Fruit fly (Drosophila melanogaster) whole organism, prepupa: ENCODE measurements around the gene mus301.

ENCODE experiments used
- Blimp-1 ChIP-seq: fragments of 200-800 bp; sonication (Bioruptor generic); optimal IDR thresholded peaks from 3 replicates; lab custom pipeline; 2017; ENCODE audit warnings: missing biosample characterization, missing genetic modification characterization, mild to moderate bottlenecking, moderate library complexity, missing genetic modification reagents
- CG10631 ChIP-seq: fragments of 200-800 bp; sonication (Bioruptor generic); optimal IDR thresholded peaks from 2 replicates; lab custom pipeline; 2016; ENCODE audit warnings: missing biosample characterization, missing genetic modification characterization
- CG11294 ChIP-seq: fragments of 200-800 bp; sonication (Bioruptor generic); IDR thresholded peaks from 2 replicates; pipeline ENCODE4 v1.3.6; 2022; ENCODE audit warnings: missing biosample characterization, missing genetic modification characterization
- CG15336 ChIP-seq: fragments of 200-800 bp; sonication (Bioruptor generic); IDR thresholded peaks from 2 replicates; pipeline ENCODE4 v1.3.6; 2022; ENCODE audit warnings: missing biosample characterization, missing genetic modification characterization
- CG1621 ChIP-seq: fragments of 200-800 bp; sonication (Bioruptor generic); optimal IDR thresholded peaks from 3 replicates; lab custom pipeline; 2018; ENCODE audit warnings: missing biosample characterization, mild to moderate bottlenecking, missing genetic modification characterization
- CG31627 ChIP-seq: fragments of 200-800 bp; sonication (Bioruptor generic); optimal IDR thresholded peaks from 3 replicates; lab custom pipeline; 2016; ENCODE audit warnings: missing biosample characterization, missing genetic modification characterization
- CG32006 ChIP-seq: fragments of 200-800 bp; sonication (Bioruptor generic); optimal IDR thresholded peaks from 3 replicates; lab custom pipeline; 2017; ENCODE audit warnings: missing biosample characterization, mild to moderate bottlenecking, missing genetic modification characterization
- CG3919 ChIP-seq: fragments of 200-800 bp; sonication (Bioruptor generic); optimal IDR thresholded peaks from 3 replicates; lab custom pipeline; 2016; ENCODE audit warnings: missing biosample characterization, missing genetic modification characterization
- CG6163 ChIP-seq: fragments of 200-800 bp; sonication (Bioruptor generic); IDR thresholded peaks from 3 replicates; pipeline ENCODE4 v1.3.6; 2022; ENCODE audit warnings: missing biosample characterization, missing genetic modification characterization
- CG6276 ChIP-seq: fragments of 200-800 bp; sonication (Bioruptor generic); optimal IDR thresholded peaks from 2 replicates; lab custom pipeline; 2017; ENCODE audit warnings: missing biosample characterization, mild to moderate bottlenecking, missing genetic modification characterization
- CG6792 ChIP-seq: fragments of 200-800 bp; sonication (Bioruptor generic); optimal IDR thresholded peaks from 3 replicates; lab custom pipeline; 2016; ENCODE audit warnings: missing biosample characterization, missing genetic modification characterization
- CG6808 ChIP-seq: fragments of 200-800 bp; sonication (Bioruptor generic); optimal IDR thresholded peaks from 3 replicates; lab custom pipeline; 2017; ENCODE audit warnings: missing biosample characterization, missing genetic modification characterization, mild to moderate bottlenecking, moderate library complexity, missing genetic modification reagents
- CG7368 ChIP-seq: fragments of 200-800 bp; sonication (Bioruptor generic); optimal IDR thresholded peaks from 3 replicates; lab custom pipeline; 2016; ENCODE audit warnings: missing biosample characterization, missing genetic modification characterization
- CG8119 ChIP-seq: fragments of 200-800 bp; sonication (Bioruptor generic); IDR thresholded peaks from 3 replicates; pipeline ENCODE4 v1.3.6; 2022; ENCODE audit warnings: missing biosample characterization, missing genetic modification characterization
- CG8319 ChIP-seq: fragments of 200-800 bp; sonication (Bioruptor generic); optimal IDR thresholded peaks from 3 replicates; lab custom pipeline; 2016; ENCODE audit warnings: missing biosample characterization, missing genetic modification characterization
- Eip75B ChIP-seq: fragments of 200-800 bp; sonication (Bioruptor generic); optimal IDR thresholded peaks from 3 replicates; lab custom pipeline; 2016; ENCODE audit warnings: missing biosample characterization, missing genetic modification characterization
- Eip93F ChIP-seq: fragments of 200-800 bp; sonication (Bioruptor generic); optimal IDR thresholded peaks from 2 replicates; lab custom pipeline; 2016; ENCODE audit warnings: missing biosample characterization, mild to moderate bottlenecking, missing genetic modification characterization
- Ets96B ChIP-seq: fragments of 200-800 bp; optimal IDR thresholded peaks from 2 replicates; lab custom pipeline; 2019; ENCODE audit warnings: missing biosample characterization, mild to moderate bottlenecking, missing genetic modification characterization, moderate library complexity
- Gug ChIP-seq: fragments of 200-800 bp; sonication (Bioruptor generic); IDR thresholded peaks from 2 replicates; pipeline ENCODE4 v1.3.6; 2022; ENCODE audit warnings: missing biosample characterization, missing genetic modification characterization
- Hr39 ChIP-seq: fragments of 200-800 bp; sonication (Bioruptor generic); optimal IDR thresholded peaks from 2 replicates; lab custom pipeline; 2016; ENCODE audit warnings: missing biosample characterization, missing genetic modification characterization
- Lpt ChIP-seq: fragments of 200-800 bp; sonication (Bioruptor generic); optimal IDR thresholded peaks from 3 replicates; lab custom pipeline; 2016; ENCODE audit warnings: missing biosample characterization, missing genetic modification characterization
- OdsH ChIP-seq: fragments of 200-800 bp; sonication (Bioruptor generic); optimal IDR thresholded peaks from 3 replicates; lab custom pipeline; 2016; ENCODE audit warnings: missing biosample characterization, missing genetic modification characterization
- Smox ChIP-seq: fragments of 200-800 bp; sonication (Bioruptor generic); optimal IDR thresholded peaks from 3 replicates; lab custom pipeline; 2016; ENCODE audit warnings: missing biosample characterization, missing genetic modification characterization
- Sox15 ChIP-seq: fragments of 200-800 bp; sonication (Bioruptor generic); optimal IDR thresholded peaks from 3 replicates; lab custom pipeline; 2016; ENCODE audit warnings: missing biosample characterization, missing genetic modification characterization
- cyc ChIP-seq: fragments of 200-800 bp; sonication (Bioruptor generic); optimal IDR thresholded peaks from 3 replicates; lab custom pipeline; 2016; ENCODE audit warnings: missing biosample characterization, missing genetic modification characterization
- dac ChIP-seq: fragments of 200-800 bp; sonication (Bioruptor generic); optimal IDR thresholded peaks from 2 replicates; lab custom pipeline; 2017; ENCODE audit warnings: missing biosample characterization, mild to moderate bottlenecking, missing genetic modification characterization
- dsx ChIP-seq: fragments of 200-800 bp; optimal IDR thresholded peaks from 3 replicates; lab custom pipeline; 2019; ENCODE audit warnings: missing biosample characterization, mild to moderate bottlenecking, missing genetic modification characterization, moderate library complexity; ENCODE audit not compliant: poor library complexity, severe bottlenecking
- eg ChIP-seq: fragments of 200-800 bp; sonication (Bioruptor generic); IDR thresholded peaks from 3 replicates; pipeline ENCODE4 v1.3.6; 2022; ENCODE audit warnings: missing biosample characterization, missing genetic modification characterization
- esn ChIP-seq: fragments of 200-800 bp; sonication (Bioruptor generic); optimal IDR thresholded peaks from 2 replicates; lab custom pipeline; 2016; ENCODE audit warnings: missing biosample characterization, mild to moderate bottlenecking, missing genetic modification characterization, moderate library complexity
- fd59A ChIP-seq: fragments of 200-800 bp; sonication (Bioruptor generic); optimal IDR thresholded peaks from 2 replicates; lab custom pipeline; 2017; ENCODE audit warnings: missing biosample characterization, mild to moderate bottlenecking, missing genetic modification characterization, missing genetic modification reagents
- fkh ChIP-seq: fragments of 200-800 bp; sonication (Bioruptor generic); optimal IDR thresholded peaks from 3 replicates; lab custom pipeline; 2017; ENCODE audit warnings: missing biosample characterization, mild to moderate bottlenecking, missing genetic modification characterization, moderate library complexity
- salr ChIP-seq, 2 experiments: fragments of 200-800 bp; sonication (Bioruptor generic); optimal IDR thresholded peaks; 3 replicates each; lab custom pipeline; 2016 to 2018; ENCODE audit warnings: missing biosample characterization in 2 of 2, missing genetic modification characterization in 2 of 2, mild to moderate bottlenecking in 1 of 2
- topi ChIP-seq: fragments of 200-800 bp; sonication (Bioruptor generic); optimal IDR thresholded peaks from 3 replicates; lab custom pipeline; 2016; ENCODE audit warnings: missing biosample characterization, missing genetic modification characterization
- vri ChIP-seq: fragments of 200-800 bp; sonication (Bioruptor generic); optimal IDR thresholded peaks from 3 replicates; lab custom pipeline; 2016; ENCODE audit warnings: missing biosample characterization, mild to moderate bottlenecking, missing genetic modification characterization

mus301 gene

DNA sequence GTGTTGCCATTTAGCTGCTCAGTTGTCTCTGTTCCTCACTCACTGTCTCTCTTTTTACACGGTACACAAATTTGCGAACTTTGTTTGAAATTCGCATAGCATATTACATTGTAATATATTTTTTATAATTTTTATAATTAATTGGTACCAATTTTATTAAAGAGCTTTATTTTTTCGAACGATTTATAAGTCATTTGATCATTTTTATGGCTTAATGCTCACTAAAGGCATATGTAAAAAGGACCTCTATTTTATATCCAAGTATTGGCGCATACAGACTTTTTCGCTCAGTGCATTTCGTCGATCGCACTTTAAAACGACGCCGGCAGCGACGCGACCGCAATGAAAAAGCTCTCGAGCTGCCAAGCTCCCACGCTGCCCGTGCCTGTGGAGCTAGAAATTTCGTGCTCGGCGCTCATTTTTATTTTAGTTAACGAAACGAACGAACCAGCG, 41.5 kb upstream of the mus301 start (continued):
- TF ChIP-seq CG1621 (tag; lab: Kevin White, UChicago): peak; percentile 76
- peak; percentile 90 for TF ChIP-seq Ets96B (tag; lab: Kevin White, UChicago)
- TF ChIP-seq Eip93F (GFP tag; lab: Kevin White, UChicago): peak; percentile 74
- peak; percentile 95 for TF ChIP-seq eg (GFP tag; lab: Robert Waterston, UW)
- peak; percentile 97 for TF ChIP-seq Lpt (GFP tag; lab: Kevin White, UChicago)
- peak; percentile 97 for TF ChIP-seq CG15336 (GFP tag; lab: Robert Waterston, UW)
- peak; percentile 91 for TF ChIP-seq dac
- peak; percentile 99 for TF ChIP-seq CG32006 (GFP tag; lab: Kevin White, UChicago)

DNA sequence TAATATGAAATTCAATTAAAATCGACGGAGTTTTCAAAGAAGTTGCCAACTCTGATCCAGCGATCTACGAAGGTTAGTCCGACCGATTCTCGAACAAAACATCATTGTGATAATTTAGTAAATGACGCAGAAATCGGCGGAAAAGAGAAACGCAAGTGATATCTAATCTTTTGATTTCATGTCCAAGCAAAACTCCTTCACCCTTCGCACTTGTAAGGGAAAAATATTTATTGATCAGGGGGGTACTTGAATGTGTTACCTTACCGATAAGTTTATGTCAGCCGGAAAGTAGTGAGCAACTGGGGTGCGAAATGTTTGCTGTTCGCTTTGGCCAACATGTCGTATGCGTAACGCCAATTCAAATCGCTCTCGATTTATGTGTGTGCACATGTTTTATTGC, 40.5 kb upstream of the mus301 start:
- TF ChIP-seq Hr39 (GFP tag; lab: Kevin White, UChicago) (no peak), CG11294 (GFP tag; lab: Robert Waterston, UW) (no peak), cyc (GFP tag; lab: Kevin White, UChicago) (no peak), vri (GFP tag; lab: Kevin White, UChicago) (peak; percentile 30)
- TF ChIP-seq, all 60 proteins: peak for 1

DNA sequence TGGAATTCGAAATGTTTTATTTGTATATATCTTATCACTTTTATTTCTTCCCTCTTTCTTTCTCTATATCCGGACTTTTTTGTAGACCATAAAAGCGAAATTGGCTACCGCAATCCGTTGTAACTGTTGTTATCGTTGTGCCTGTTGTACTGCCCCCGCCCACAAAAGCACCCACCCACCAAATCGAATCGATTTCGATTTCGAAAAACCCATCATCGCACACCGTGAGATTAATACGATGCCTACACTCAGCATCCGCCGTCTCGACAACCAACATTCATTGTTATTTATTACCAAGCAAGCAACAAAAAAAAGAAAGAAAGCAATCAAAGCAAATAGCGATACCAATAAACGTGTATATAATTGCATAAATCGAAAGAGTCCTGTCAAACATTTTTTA, 29.4 kb upstream of the mus301 start:
- TF ChIP-seq CG6163 (GFP tag; lab: Robert Waterston, UW) (0 out of 3 replicates have a peak, but pooled peaks have one; percentile 13), Eip93F (GFP tag; lab: Kevin White, UChicago) (no peak), fkh (no peak), topi (GFP tag; lab: Kevin White, UChicago) (no peak), CG10631 (no peak), CG6808 (no peak), Eip75B (no peak)
- TF ChIP-seq, all 60 proteins: peak for 1

DNA sequence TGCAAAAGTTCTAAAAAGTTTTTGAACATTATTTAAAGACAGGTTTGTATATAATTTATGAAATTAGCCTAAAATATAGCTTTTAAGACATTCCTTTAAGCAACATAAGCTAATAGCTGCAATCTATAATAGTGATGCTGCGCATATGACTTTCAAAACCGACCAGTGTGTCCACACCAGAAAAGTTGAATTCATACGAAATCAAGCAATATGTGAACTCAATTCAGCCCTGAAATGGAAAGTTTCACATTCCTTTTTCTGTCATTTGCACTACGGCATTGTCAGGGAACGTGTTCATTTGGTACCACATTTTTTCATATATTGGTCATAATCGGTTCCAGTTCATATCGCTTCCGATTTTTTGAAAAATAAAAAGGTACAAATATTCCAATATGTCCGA, 28.7 kb upstream of the mus301 start, which contains the start of gene fan:
TSS of gene fan (plus strand) at position 247 of the 400 bp plus-strand sequence.
- TF ChIP-seq fd59A (GFP tag; lab: Kevin White, UChicago) (no peak), Gug (GFP tag; lab: Robert Waterston, UW) (no peak), CG8119 (GFP tag; lab: Robert Waterston, UW) (no peak), Eip75B (no peak), Sox15 (no peak), CG8319 (no peak), CG6792 (GFP tag; lab: Kevin White, UChicago) (no peak), OdsH (GFP tag; lab: Kevin White, UChicago) (no peak), CG7368 (GFP tag; lab: Kevin White, UChicago) (no peak), CG3919 (GFP tag; lab: Kevin White, UChicago) (no peak), salr (GFP tag; optimal IDR thresholded peaks at IDR 0.05; lab: Kevin White, UChicago) (no peak), CG6163 (GFP tag; lab: Robert Waterston, UW) (no peak), CG6276 (GFP tag; lab: Kevin White, UChicago) (no peak), dsx (GFP tag; lab: Kevin White, UChicago) (no peak), CG15336 (GFP tag; lab: Robert Waterston, UW) (no peak), CG31627 (GFP tag; lab: Kevin White, UChicago) (no peak), Smox (no peak)

DNA sequence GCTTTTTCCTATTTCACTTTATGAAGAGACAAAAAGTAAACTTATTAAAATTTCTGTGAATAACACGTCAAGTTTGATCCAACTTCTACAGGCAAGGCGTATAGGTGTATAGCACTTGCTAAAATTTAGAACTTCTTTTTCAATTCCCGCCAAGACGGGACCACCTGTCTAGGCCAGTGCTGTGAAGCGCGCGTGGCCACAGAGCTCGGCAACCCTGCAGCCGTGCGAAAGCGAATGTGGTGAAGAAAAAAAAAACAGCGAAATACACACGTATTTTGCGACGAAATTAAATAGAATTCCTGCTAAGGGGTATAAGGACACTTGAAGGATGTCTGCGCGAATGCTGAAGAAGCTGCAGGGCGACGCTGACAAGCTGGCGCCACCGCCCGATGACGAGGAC, 27.4 kb upstream of the mus301 start, which contains the start of gene Nulp1:
TSS of gene Nulp1 (plus strand) at position 198 of the 400 bp plus-strand sequence.
- TF ChIP-seq CG6163 (GFP tag; lab: Robert Waterston, UW): 0 out of 3 replicates have a peak, but pooled peaks have one; percentile 20
- TF ChIP-seq Blimp-1 (GFP tag; lab: Kevin White, UChicago): peak; percentile 94
- no peak for TF ChIP-seq eg (GFP tag; lab: Robert Waterston, UW)
- peak; percentile 60 for TF ChIP-seq esn (GFP tag; lab: Kevin White, UChicago)
- TF ChIP-seq topi (GFP tag; lab: Kevin White, UChicago): no peak
